Fruit fly (Drosophila melanogaster) whole organism, prepupa: Measurements from ENCODE around the gene CG42272.

ENCODE experiments used
- Blimp-1 ChIP-seq: fragments of 200-800 bp; sonication (Bioruptor generic); optimal IDR thresholded peaks from 3 replicates; lab custom pipeline; 2017; ENCODE audit warnings: missing biosample characterization, missing genetic modification characterization, mild to moderate bottlenecking, moderate library complexity, missing genetic modification reagents
- CG10631 ChIP-seq: fragments of 200-800 bp; sonication (Bioruptor generic); optimal IDR thresholded peaks from 2 replicates; lab custom pipeline; 2016; ENCODE audit warnings: missing biosample characterization, missing genetic modification characterization
- CG11902 ChIP-seq: fragments of 200-800 bp; sonication (Bioruptor generic); optimal IDR thresholded peaks from 3 replicates; lab custom pipeline; 2016; ENCODE audit warnings: missing biosample characterization, missing genetic modification characterization
- CG15336 ChIP-seq: fragments of 200-800 bp; sonication (Bioruptor generic); IDR thresholded peaks from 2 replicates; pipeline ENCODE4 v1.3.6; 2022; ENCODE audit warnings: missing biosample characterization, missing genetic modification characterization
- CG1621 ChIP-seq: fragments of 200-800 bp; sonication (Bioruptor generic); optimal IDR thresholded peaks from 3 replicates; lab custom pipeline; 2018; ENCODE audit warnings: missing biosample characterization, mild to moderate bottlenecking, missing genetic modification characterization
- CG3032 ChIP-seq: fragments of 200-800 bp; optimal IDR thresholded peaks from 2 replicates; lab custom pipeline; 2019; ENCODE audit warnings: missing biosample characterization, mild to moderate bottlenecking, missing genetic modification characterization, moderate library complexity
- CG31627 ChIP-seq: fragments of 200-800 bp; sonication (Bioruptor generic); optimal IDR thresholded peaks from 3 replicates; lab custom pipeline; 2016; ENCODE audit warnings: missing biosample characterization, missing genetic modification characterization
- CG34406 ChIP-seq: fragments of 200-800 bp; sonication (Bioruptor generic); optimal IDR thresholded peaks from 3 replicates; lab custom pipeline; 2016; ENCODE audit warnings: missing biosample characterization, missing genetic modification characterization
- CG6792 ChIP-seq: fragments of 200-800 bp; sonication (Bioruptor generic); optimal IDR thresholded peaks from 3 replicates; lab custom pipeline; 2016; ENCODE audit warnings: missing biosample characterization, missing genetic modification characterization
- CG6808 ChIP-seq: fragments of 200-800 bp; sonication (Bioruptor generic); optimal IDR thresholded peaks from 3 replicates; lab custom pipeline; 2017; ENCODE audit warnings: missing biosample characterization, missing genetic modification characterization, mild to moderate bottlenecking, moderate library complexity, missing genetic modification reagents
- CG8119 ChIP-seq: fragments of 200-800 bp; sonication (Bioruptor generic); IDR thresholded peaks from 3 replicates; pipeline ENCODE4 v1.3.6; 2022; ENCODE audit warnings: missing biosample characterization, missing genetic modification characterization
- CG8632 ChIP-seq: fragments of 200-800 bp; sonication (Bioruptor generic); optimal IDR thresholded peaks from 3 replicates; lab custom pipeline; 2016; ENCODE audit warnings: missing biosample characterization, missing genetic modification characterization
- CG9139 ChIP-seq: fragments of 200-800 bp; sonication (Bioruptor generic); optimal IDR thresholded peaks from 3 replicates; lab custom pipeline; 2017; ENCODE audit warnings: missing biosample characterization, mild to moderate bottlenecking, missing genetic modification characterization
- Eip75B ChIP-seq: fragments of 200-800 bp; sonication (Bioruptor generic); optimal IDR thresholded peaks from 3 replicates; lab custom pipeline; 2016; ENCODE audit warnings: missing biosample characterization, missing genetic modification characterization
- Eip78C ChIP-seq: fragments of 200-800 bp; sonication (Bioruptor generic); peaks from one replicate; lab custom pipeline; 2016; ENCODE audit warnings: missing biosample characterization, missing genetic modification characterization
- Eip93F ChIP-seq: fragments of 200-800 bp; sonication (Bioruptor generic); optimal IDR thresholded peaks from 2 replicates; lab custom pipeline; 2016; ENCODE audit warnings: missing biosample characterization, mild to moderate bottlenecking, missing genetic modification characterization
- Ets96B ChIP-seq: fragments of 200-800 bp; optimal IDR thresholded peaks from 2 replicates; lab custom pipeline; 2019; ENCODE audit warnings: missing biosample characterization, mild to moderate bottlenecking, missing genetic modification characterization, moderate library complexity
- Gug ChIP-seq: fragments of 200-800 bp; sonication (Bioruptor generic); IDR thresholded peaks from 2 replicates; pipeline ENCODE4 v1.3.6; 2022; ENCODE audit warnings: missing biosample characterization, missing genetic modification characterization
- Hr38 ChIP-seq: sonication (Bioruptor generic); optimal IDR thresholded peaks from 2 replicates; lab custom pipeline; 2016; ENCODE audit warnings: missing biosample characterization, missing genetic modification characterization
- Hr39 ChIP-seq: fragments of 200-800 bp; sonication (Bioruptor generic); optimal IDR thresholded peaks from 2 replicates; lab custom pipeline; 2016; ENCODE audit warnings: missing biosample characterization, missing genetic modification characterization
- Hr4 ChIP-seq: fragments of 200-800 bp; sonication (Bioruptor generic); optimal IDR thresholded peaks from 3 replicates; lab custom pipeline; 2016; ENCODE audit warnings: missing biosample characterization, missing genetic modification characterization
- Lpt ChIP-seq: fragments of 200-800 bp; sonication (Bioruptor generic); optimal IDR thresholded peaks from 3 replicates; lab custom pipeline; 2016; ENCODE audit warnings: missing biosample characterization, missing genetic modification characterization
- Met ChIP-seq: fragments of 200-800 bp; sonication (Bioruptor generic); optimal IDR thresholded peaks from 3 replicates; lab custom pipeline; 2016; ENCODE audit warnings: missing biosample characterization, missing genetic modification characterization
- Sox102F ChIP-seq: fragments of 200-800 bp; sonication (Bioruptor generic); optimal IDR thresholded peaks from 2 replicates; lab custom pipeline; 2016; ENCODE audit warnings: missing biosample characterization, mild to moderate bottlenecking, missing genetic modification characterization
- Sox15 ChIP-seq: fragments of 200-800 bp; sonication (Bioruptor generic); optimal IDR thresholded peaks from 3 replicates; lab custom pipeline; 2016; ENCODE audit warnings: missing biosample characterization, missing genetic modification characterization
- achi ChIP-seq: fragments of 200-800 bp; sonication (Bioruptor generic); optimal IDR thresholded peaks from 3 replicates; lab custom pipeline; 2016; ENCODE audit warnings: missing biosample characterization, missing genetic modification characterization
- acj6 ChIP-seq: fragments of 200-800 bp; sonication (Bioruptor generic); optimal IDR thresholded peaks from 3 replicates; lab custom pipeline; 2016; ENCODE audit warnings: missing biosample characterization, missing genetic modification characterization
- cyc ChIP-seq: fragments of 200-800 bp; sonication (Bioruptor generic); optimal IDR thresholded peaks from 3 replicates; lab custom pipeline; 2016; ENCODE audit warnings: missing biosample characterization, missing genetic modification characterization
- dsx ChIP-seq: fragments of 200-800 bp; optimal IDR thresholded peaks from 3 replicates; lab custom pipeline; 2019; ENCODE audit warnings: missing biosample characterization, mild to moderate bottlenecking, missing genetic modification characterization, moderate library complexity; ENCODE audit not compliant: poor library complexity, severe bottlenecking
- esn ChIP-seq: fragments of 200-800 bp; sonication (Bioruptor generic); optimal IDR thresholded peaks from 2 replicates; lab custom pipeline; 2016; ENCODE audit warnings: missing biosample characterization, mild to moderate bottlenecking, missing genetic modification characterization, moderate library complexity
- fkh ChIP-seq: fragments of 200-800 bp; sonication (Bioruptor generic); optimal IDR thresholded peaks from 3 replicates; lab custom pipeline; 2017; ENCODE audit warnings: missing biosample characterization, mild to moderate bottlenecking, missing genetic modification characterization, moderate library complexity
- lz ChIP-seq: fragments of 200-800 bp; sonication (Bioruptor generic); optimal IDR thresholded peaks from 3 replicates; lab custom pipeline; 2016; ENCODE audit warnings: missing biosample characterization, missing genetic modification characterization
- ss ChIP-seq, 2 experiments: fragments of 200-800 bp; sonication (Bioruptor generic); optimal IDR thresholded peaks; 2 replicates in 1 of 2; 3 replicates in 1 of 2; lab custom pipeline; 2017 to 2018; ENCODE audit warnings: mild to moderate bottlenecking in 2 of 2, missing biosample characterization in 2 of 2, missing genetic modification characterization in 2 of 2, moderate library complexity in 1 of 2
- topi ChIP-seq: fragments of 200-800 bp; sonication (Bioruptor generic); optimal IDR thresholded peaks from 3 replicates; lab custom pipeline; 2016; ENCODE audit warnings: missing biosample characterization, missing genetic modification characterization
- vri ChIP-seq: fragments of 200-800 bp; sonication (Bioruptor generic); optimal IDR thresholded peaks from 3 replicates; lab custom pipeline; 2016; ENCODE audit warnings: missing biosample characterization, mild to moderate bottlenecking, missing genetic modification characterization

Gene CG42272

DNA sequence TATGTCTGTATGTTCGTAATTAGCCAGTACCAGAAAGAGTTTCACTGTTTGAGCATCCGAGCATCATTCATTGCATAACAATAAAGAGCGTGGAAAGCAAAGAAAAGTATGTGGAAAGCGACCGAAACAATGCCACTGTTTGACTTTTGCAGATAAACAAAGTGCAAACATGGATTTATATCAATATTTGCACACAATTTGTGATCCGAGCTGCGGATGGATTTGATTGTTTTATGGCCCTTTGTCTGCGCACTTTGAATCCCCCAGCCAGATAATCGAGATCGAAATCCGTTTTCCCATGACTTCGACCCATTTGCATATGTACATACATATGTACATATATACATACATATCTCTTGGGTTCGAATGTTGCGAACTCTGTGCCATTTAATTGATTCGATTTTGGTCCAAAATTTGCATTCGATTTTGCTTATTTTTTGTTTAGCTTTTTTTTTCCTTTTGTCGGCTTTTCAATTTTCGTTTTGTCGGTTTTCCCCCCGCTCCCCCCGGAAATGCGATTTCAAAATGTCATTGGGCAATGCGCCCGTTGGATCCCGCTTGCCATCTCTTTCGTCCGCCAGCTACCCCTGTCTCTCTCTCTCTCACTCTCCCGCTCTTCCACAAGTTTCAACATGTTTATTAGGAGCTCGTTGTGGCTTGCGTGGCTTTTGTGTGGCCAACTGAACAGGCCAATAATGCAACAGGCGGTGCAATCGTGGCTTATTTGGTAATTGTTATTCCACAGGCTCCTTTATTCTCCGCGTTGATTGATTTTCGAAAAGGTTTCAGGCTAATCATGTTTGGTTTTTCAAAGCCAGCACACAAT, 17.4 kb upstream of the CG42272 start:
- TF ChIP-seq CG15336 (0 out of 2 replicates have a peak, but pooled peaks have one; percentile 37), CG8119 (peak; percentile 29; the same call in 1 of the 3 replicates), dsx (GFP tag; lab: Kevin White, UChicago) (no peak), Hr4 (no peak), Met (GFP tag; lab: Kevin White, UChicago) (no peak), Eip78C (GFP tag; lab: Kevin White, UChicago) (peak; percentile 65), fkh (GFP tag; lab: Kevin White, UChicago) (peak; percentile 44), vri (GFP tag; lab: Kevin White, UChicago) (no peak), acj6 (no peak), Hr39 (GFP tag; lab: Kevin White, UChicago) (no peak), Sox102F (GFP tag; lab: Kevin White, UChicago) (no peak)

DNA sequence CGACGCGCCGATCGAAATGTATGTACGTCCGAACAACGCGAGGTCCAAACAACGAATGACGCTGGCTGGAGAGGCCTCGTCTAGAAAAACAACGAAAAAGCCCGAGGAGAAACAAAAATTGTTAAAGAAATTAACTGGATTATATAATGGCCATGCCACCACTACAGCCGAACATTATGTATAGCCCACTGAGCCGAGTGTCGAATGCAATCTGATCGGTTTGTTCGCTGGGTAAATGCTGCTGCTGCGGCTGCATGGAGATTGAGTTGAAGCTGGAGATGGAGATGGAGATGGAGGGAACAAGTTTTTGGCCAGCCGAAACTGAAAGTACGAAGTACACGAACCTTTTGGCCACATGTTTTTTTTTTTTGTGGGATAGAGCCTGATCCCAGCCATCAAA, 16.2 kb upstream of the CG42272 start, which contains the start of gene Cralbp:
Gene Cralbp (minus strand): TSS at position 115 of the 400 bp plus-strand sequence.
- peak; percentile 51 for TF ChIP-seq Blimp-1
- no peak for TF ChIP-seq Eip93F (GFP tag; lab: Kevin White, UChicago)

DNA sequence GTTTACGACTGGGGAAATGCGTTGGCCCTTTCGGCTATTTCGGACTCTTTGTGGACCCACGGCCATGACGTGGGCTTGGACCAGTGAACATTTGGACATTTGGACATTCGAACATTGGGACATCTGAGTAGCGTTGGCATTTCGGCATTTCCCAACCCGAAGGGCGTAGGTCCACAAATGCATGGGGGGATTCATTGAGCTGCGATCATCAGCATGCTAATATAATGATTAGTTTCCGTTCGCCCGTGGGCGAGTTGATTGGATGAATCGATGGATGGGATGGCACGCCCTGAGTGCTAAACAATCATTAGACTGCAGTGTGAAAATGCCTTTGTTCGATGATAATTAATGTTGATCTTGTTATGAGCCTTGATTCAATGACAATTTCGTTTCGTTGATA, 15.4 kb upstream of the CG42272 start:
- TF ChIP-seq Met (GFP tag; lab: Kevin White, UChicago) (no peak), Gug (no peak), CG1621 (tag; lab: Kevin White, UChicago) (no peak), Hr38 (GFP tag; lab: Kevin White, UChicago) (no peak), CG6808 (GFP tag; lab: Kevin White, UChicago) (no peak)
- TF ChIP-seq, all 60 proteins: peak for 0

DNA sequence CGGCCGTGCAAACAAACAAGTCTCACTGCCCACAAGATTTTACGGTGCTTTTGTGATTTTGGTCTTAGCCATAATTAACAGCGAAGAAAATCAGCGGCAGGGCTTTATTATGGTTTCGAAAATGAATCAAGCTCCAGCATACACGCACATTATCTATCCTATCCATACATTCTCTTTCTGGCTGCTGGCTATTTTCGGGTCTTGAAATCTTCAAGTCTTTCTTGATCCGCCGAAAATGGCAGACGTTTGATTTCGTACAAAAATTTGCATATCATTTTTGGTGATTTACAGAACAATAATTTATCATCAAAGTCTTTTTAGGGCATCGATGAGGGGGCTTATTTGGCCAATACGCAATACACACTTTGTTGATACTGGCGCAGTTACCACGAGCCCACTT, 14.0 kb upstream of the CG42272 start:
- TF ChIP-seq CG9139 (no peak), CG6792 (no peak), CG11902 (GFP tag; lab: Kevin White, UChicago) (no peak), Eip75B (GFP tag; lab: Kevin White, UChicago) (no peak), Ets96B (tag; lab: Kevin White, UChicago) (no peak), Sox102F (GFP tag; lab: Kevin White, UChicago) (no peak), Lpt (GFP tag; lab: Kevin White, UChicago) (no peak), CG10631 (no peak), fkh (GFP tag; lab: Kevin White, UChicago) (no peak), CG34406 (GFP tag; lab: Kevin White, UChicago) (no peak)

DNA sequence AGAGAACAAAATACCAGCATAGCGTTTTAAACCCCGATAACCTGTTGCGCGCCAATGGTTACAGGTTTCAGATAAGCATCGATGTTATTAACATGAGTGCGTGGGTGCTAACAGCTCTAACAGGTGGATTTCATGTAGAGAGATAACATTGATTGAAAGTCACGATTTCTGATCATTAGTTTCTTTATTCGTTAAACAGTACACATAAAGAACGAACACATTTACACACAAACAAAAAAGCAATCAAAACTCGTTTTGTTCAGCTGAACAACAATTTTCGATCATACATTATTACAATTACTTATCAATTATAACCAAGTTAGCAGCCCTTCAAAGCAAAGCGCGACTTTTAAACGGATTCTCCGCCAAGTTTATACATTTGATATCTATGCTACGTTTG, 13.2 kb upstream of the CG42272 start:
- no peak for TF ChIP-seq Ets96B (tag; lab: Kevin White, UChicago)
- peak; percentile 60 for TF ChIP-seq esn (GFP tag; lab: Kevin White, UChicago)
- no peak for TF ChIP-seq ss (GFP tag; optimal IDR thresholded peaks at IDR 0.05; lab: Kevin White, UChicago)
- TF ChIP-seq CG8632 (GFP tag; lab: Kevin White, UChicago), result peak; percentile 24
- TF ChIP-seq Sox15 (GFP tag; lab: Kevin White, UChicago), result no peak
- TF ChIP-seq CG31627 (GFP tag; lab: Kevin White, UChicago), result peak; percentile 17
- peak; percentile 27; the same call in 1 of the 2 replicates for TF ChIP-seq CG15336
- peak; percentile 36 for TF ChIP-seq topi (GFP tag; lab: Kevin White, UChicago)
- TF ChIP-seq achi (GFP tag; lab: Kevin White, UChicago), result no peak
- TF ChIP-seq cyc (GFP tag; lab: Kevin White, UChicago), result peak; percentile 37
- TF ChIP-seq Eip78C (GFP tag; lab: Kevin White, UChicago), result peak; percentile 86
- TF ChIP-seq Blimp-1, result no peak
- TF ChIP-seq lz (GFP tag; lab: Kevin White, UChicago), result peak; percentile 57
- TF ChIP-seq Hr39 (GFP tag; lab: Kevin White, UChicago), result peak; percentile 43
- peak; percentile 34 for TF ChIP-seq CG3032 (tag; lab: Kevin White, UChicago)
